Fruit fly (Drosophila melanogaster) whole organism, embryonic: ENCODE measurements around the gene fzy.

ENCODE experiments used
- Asciz ChIP-seq: fragments of 200-800 bp; sonication (Bioruptor generic); optimal IDR thresholded peaks from 2 replicates; lab custom pipeline; 2017; ENCODE audit warnings: missing biosample characterization, mild to moderate bottlenecking, missing genetic modification characterization, missing genetic modification reagents
- Atf6 ChIP-seq: fragments of 200-800 bp; sonication (Bioruptor generic); IDR thresholded peaks from 2 replicates; pipeline ENCODE4 v1.3.6; 2022; ENCODE audit warnings: missing biosample characterization, missing genetic modification characterization
- Bgb ChIP-seq: fragments of 200-800 bp; sonication (Bioruptor generic); IDR thresholded peaks from 2 replicates; pipeline ENCODE4 v1.3.6; 2022; ENCODE audit warnings: missing biosample characterization, missing genetic modification characterization; ENCODE audit not compliant: partially characterized antibody
- CG10366 ChIP-seq: fragments of 200-800 bp; sonication (Bioruptor generic); IDR thresholded peaks from 2 replicates; pipeline ENCODE4 v1.3.6; 2022; ENCODE audit warnings: missing biosample characterization, missing genetic modification characterization
- CG10959 ChIP-seq: fragments of 200-800 bp; sonication (Bioruptor generic); IDR thresholded peaks from 2 replicates; pipeline ENCODE4 v1.3.6; 2022; ENCODE audit warnings: missing biosample characterization, missing genetic modification characterization
- CG11560 ChIP-seq: fragments of 200-800 bp; sonication (Bioruptor generic); IDR thresholded peaks from 3 replicates; pipeline ENCODE4 v1.3.6; 2022; ENCODE audit warnings: missing biosample characterization, missing genetic modification characterization
- CG13624 ChIP-seq: fragments of 200-800 bp; sonication (Bioruptor generic); optimal IDR thresholded peaks from 2 replicates; lab custom pipeline; 2016; ENCODE audit warnings: missing biosample characterization, missing genetic modification characterization
- CG15011 ChIP-seq: fragments of 200-800 bp; sonication (Bioruptor generic); optimal IDR thresholded peaks from 3 replicates; lab custom pipeline; 2018; ENCODE audit warnings: missing biosample characterization, mild to moderate bottlenecking, missing genetic modification characterization
- CG16779 ChIP-seq: fragments of 200-800 bp; sonication (Bioruptor generic); IDR thresholded peaks from 2 replicates; pipeline ENCODE4 v1.3.6; 2022; ENCODE audit warnings: missing biosample characterization, missing genetic modification characterization
- CG16863 ChIP-seq: fragments of 200-800 bp; sonication (Bioruptor generic); optimal IDR thresholded peaks from 3 replicates; lab custom pipeline; 2016; ENCODE audit warnings: missing biosample characterization, missing genetic modification characterization
- CG32532 ChIP-seq: fragments of 200-800 bp; sonication (Bioruptor generic); IDR thresholded peaks from 2 replicates; pipeline ENCODE4 v1.3.6; 2022; ENCODE audit warnings: missing biosample characterization, missing genetic modification characterization
- CG3407 ChIP-seq: fragments of 200-800 bp; sonication (Bioruptor generic); optimal IDR thresholded peaks from 2 replicates; lab custom pipeline; 2018; ENCODE audit warnings: missing biosample characterization, mild to moderate bottlenecking, missing genetic modification characterization
- CG34224 ChIP-seq: fragments of 200-800 bp; sonication (Bioruptor generic); IDR thresholded peaks from 3 replicates; pipeline ENCODE4 v1.3.6; 2022; ENCODE audit warnings: missing biosample characterization, missing genetic modification characterization; ENCODE audit not compliant: partially characterized antibody
- CG43689 ChIP-seq: fragments of 200-800 bp; sonication (Bioruptor generic); IDR thresholded peaks from 2 replicates; pipeline ENCODE4 v1.3.6; 2022; ENCODE audit warnings: missing biosample characterization, missing genetic modification characterization
- CG4424 ChIP-seq: fragments of 200-800 bp; sonication (Bioruptor generic); optimal IDR thresholded peaks from 3 replicates; lab custom pipeline; 2016; ENCODE audit warnings: missing biosample characterization, missing genetic modification characterization
- CG4617 ChIP-seq: fragments of 200-800 bp; sonication (Bioruptor generic); optimal IDR thresholded peaks from 3 replicates; lab custom pipeline; 2016; ENCODE audit warnings: missing biosample characterization, missing genetic modification characterization, borderline replicate concordance
- CG6654 ChIP-seq: fragments of 200-800 bp; sonication (Bioruptor generic); optimal IDR thresholded peaks from 2 replicates; lab custom pipeline; 2017; ENCODE audit warnings: missing biosample characterization, mild to moderate bottlenecking, missing genetic modification characterization
- CG6791 ChIP-seq: fragments of 200-800 bp; sonication (Bioruptor generic); IDR thresholded peaks from 3 replicates; pipeline ENCODE4 v1.3.6; 2022; ENCODE audit warnings: missing biosample characterization, missing genetic modification characterization; ENCODE audit not compliant: partially characterized antibody
- CG7987 ChIP-seq: fragments of 200-800 bp; sonication (Bioruptor generic); optimal IDR thresholded peaks from 2 replicates; lab custom pipeline; 2018; ENCODE audit warnings: missing biosample characterization, mild to moderate bottlenecking, missing genetic modification characterization, moderate library complexity
- Dfd ChIP-seq, 2 experiments: fragments of >200 bp; optimal IDR thresholded peaks; 2 replicates each; lab custom pipeline; 2017; ENCODE audit warnings: missing biosample characterization in 2 of 2, missing genetic modification characterization in 2 of 2
- HmgZ ChIP-seq: fragments of 200-800 bp; sonication (Bioruptor generic); optimal IDR thresholded peaks from 2 replicates; lab custom pipeline; 2018; ENCODE audit warnings: missing biosample characterization, mild to moderate bottlenecking, missing genetic modification characterization
- NK7.1 ChIP-seq: fragments of 200-800 bp; sonication (Bioruptor generic); optimal IDR thresholded peaks from 3 replicates; lab custom pipeline; 2016; ENCODE audit warnings: missing biosample characterization, missing genetic modification characterization
- Ptx1 ChIP-seq: fragments of 200-800 bp; sonication (Bioruptor generic); IDR thresholded peaks from 2 replicates; pipeline ENCODE4 v1.3.6; 2022; ENCODE audit warnings: missing biosample characterization, missing genetic modification characterization
- Usf ChIP-seq: fragments of 200-800 bp; sonication (Bioruptor generic); optimal IDR thresholded peaks from 2 replicates; lab custom pipeline; 2017; ENCODE audit warnings: missing genotype, missing biosample characterization, missing genetic modification characterization
- ash1 ChIP-seq: fragments of 200-800 bp; sonication (Bioruptor generic); optimal IDR thresholded peaks from 2 replicates; lab custom pipeline; 2018; ENCODE audit warnings: missing biosample characterization, mild to moderate bottlenecking, missing genetic modification characterization
- az2 ChIP-seq: fragments of 200-800 bp; sonication (Bioruptor generic); optimal IDR thresholded peaks from 3 replicates; lab custom pipeline; 2016; ENCODE audit warnings: missing biosample characterization, missing genetic modification characterization
- bbx ChIP-seq: fragments of 200-800 bp; sonication (Bioruptor generic); IDR thresholded peaks from 2 replicates; pipeline ENCODE4 v1.3.6; 2022; ENCODE audit warnings: missing biosample characterization, missing genetic modification characterization; ENCODE audit not compliant: partially characterized antibody
- dan ChIP-seq: fragments of 200-800 bp; sonication (Bioruptor generic); IDR thresholded peaks from 2 replicates; pipeline ENCODE4 v1.3.6; 2022; ENCODE audit warnings: missing biosample characterization, missing genetic modification characterization
- dimm ChIP-seq: fragments of 200-800 bp; sonication (Bioruptor generic); IDR thresholded peaks from 2 replicates; pipeline ENCODE4 v1.3.6; 2022; ENCODE audit warnings: missing biosample characterization, missing genetic modification characterization
- gcm ChIP-seq: fragments of 200-800 bp; sonication (Bioruptor generic); optimal IDR thresholded peaks from 2 replicates; lab custom pipeline; 2019; ENCODE audit warnings: missing biosample characterization, mild to moderate bottlenecking, missing genetic modification characterization, moderate library complexity
- gt ChIP-seq: fragments of 200-800 bp; sonication (Bioruptor generic); IDR thresholded peaks from 2 replicates; pipeline ENCODE4 v1.3.6; 2022; ENCODE audit warnings: missing biosample characterization, missing genetic modification characterization
- h ChIP-seq: fragments of >200 bp; optimal IDR thresholded peaks from 2 replicates; lab custom pipeline; 2017
- hth ChIP-seq: fragments of >200 bp; optimal IDR thresholded peaks from 2 replicates; lab custom pipeline; 2017; ENCODE audit warnings: inconsistent platforms
- kay ChIP-seq: fragments of 200-800 bp; sonication (Bioruptor generic); optimal IDR thresholded peaks from 2 replicates; lab custom pipeline; 2016; ENCODE audit warnings: missing biosample characterization, missing genetic modification characterization
- klu ChIP-seq: fragments of 200-800 bp; sonication (Bioruptor generic); IDR thresholded peaks from 2 replicates; pipeline ENCODE4 v1.3.6; 2022; ENCODE audit warnings: missing biosample characterization, missing genetic modification characterization
- lab ChIP-seq: fragments of 200-800 bp; sonication (Bioruptor generic); optimal IDR thresholded peaks from 3 replicates; lab custom pipeline; 2017; ENCODE audit warnings: missing biosample characterization, missing genetic modification characterization, mild to moderate bottlenecking, moderate library complexity, missing genetic modification reagents
- lov ChIP-seq, 2 experiments: fragments of 200-800 bp in 1 of 2; fragments of >200 bp in 1 of 2; sonication (Bioruptor generic) in 1 of 2; IDR thresholded peaks in 1 of 2; optimal IDR thresholded peaks in 1 of 2; 2 replicates in 1 of 2; 3 replicates in 1 of 2; pipeline versions ENCODE4 v1.3.6 to Lab custom; 2017 to 2022; ENCODE audit warnings: missing biosample characterization in 1 of 2, missing genetic modification characterization in 1 of 2
- mirr ChIP-seq: fragments of 200-800 bp; sonication (Bioruptor generic); optimal IDR thresholded peaks from 3 replicates; lab custom pipeline; 2018; ENCODE audit warnings: missing biosample characterization, mild to moderate bottlenecking, missing genetic modification characterization
- nmo ChIP-seq: fragments of 200-800 bp; sonication (Bioruptor generic); optimal IDR thresholded peaks from 2 replicates; lab custom pipeline; 2018; ENCODE audit warnings: missing biosample characterization, mild to moderate bottlenecking, missing genetic modification characterization, moderate library complexity
- oc ChIP-seq: fragments of 200-800 bp; sonication (Bioruptor generic); optimal IDR thresholded peaks from 2 replicates; lab custom pipeline; 2018; ENCODE audit warnings: missing biosample characterization, mild to moderate bottlenecking, missing genetic modification characterization, moderate library complexity
- org-1 ChIP-seq: fragments of 200-800 bp; sonication (Bioruptor generic); optimal IDR thresholded peaks from 2 replicates; lab custom pipeline; 2017; ENCODE audit warnings: missing biosample characterization, missing genetic modification characterization
- peb ChIP-seq: fragments of 200-800 bp; sonication (Bioruptor generic); IDR thresholded peaks from 2 replicates; pipeline ENCODE4 v1.3.6; 2022; ENCODE audit warnings: missing biosample characterization, missing genetic modification characterization
- psq ChIP-seq: fragments of 200-800 bp; sonication (Bioruptor generic); optimal IDR thresholded peaks from 2 replicates; lab custom pipeline; 2017; ENCODE audit warnings: missing biosample characterization, missing genetic modification characterization
- rib ChIP-seq: fragments of 200-800 bp; sonication (Bioruptor generic); IDR thresholded peaks from 2 replicates; pipeline ENCODE4 v1.3.6; 2022; ENCODE audit warnings: missing biosample characterization, missing genetic modification characterization
- sd ChIP-seq: fragments of 200-800 bp; sonication (Bioruptor generic); optimal IDR thresholded peaks from 3 replicates; lab custom pipeline; 2018; ENCODE audit warnings: missing biosample characterization, mild to moderate bottlenecking, missing genetic modification characterization, moderate library complexity
- seq ChIP-seq: fragments of 200-800 bp; sonication (Bioruptor generic); IDR thresholded peaks from 2 replicates; pipeline ENCODE4 v1.3.6; 2022; ENCODE audit warnings: missing biosample characterization, missing genetic modification characterization
- tgo ChIP-seq: fragments of 200-800 bp; sonication (Bioruptor generic); IDR thresholded peaks from 3 replicates; pipeline ENCODE4 v1.3.6; 2022; ENCODE audit warnings: missing biosample characterization, missing genetic modification characterization
- unpg ChIP-seq: fragments of 200-800 bp; sonication (Bioruptor generic); optimal IDR thresholded peaks from 3 replicates; lab custom pipeline; 2018; ENCODE audit warnings: missing biosample characterization, mild to moderate bottlenecking, missing genetic modification characterization, moderate library complexity
- zf30C ChIP-seq: fragments of 200-800 bp; sonication (Bioruptor generic); optimal IDR thresholded peaks from 3 replicates; lab custom pipeline; 2018; ENCODE audit warnings: missing biosample characterization, mild to moderate bottlenecking, missing genetic modification characterization

fzy gene

dm6 chr2L:16352585-16353580, 42.1 kb downstream of the fzy start, which contains the start of the genes Hyls1, chif and CG4455 (continued):
- peak; percentile 80 for TF ChIP-seq CG34224 (GFP tag; lab: Robert Waterston, UW)
- no peak for TF ChIP-seq Dfd (GFP tag; optimal IDR thresholded peaks at IDR 0.05; lab: Kevin White, UChicago)
- TF ChIP-seq az2 (GFP tag; lab: Kevin White, UChicago) = peak; percentile 11
- peak; percentile 29 for TF ChIP-seq HmgZ (tag; lab: Kevin White, UChicago)
- TF ChIP-seq sd (tag; lab: Kevin White, UChicago) = no peak
- no peak for TF ChIP-seq h
- no peak for TF ChIP-seq CG7987 (GFP tag; lab: Kevin White, UChicago)
- TF ChIP-seq gt (GFP tag; lab: Robert Waterston, UW) = no peak
- TF ChIP-seq org-1 (GFP tag; lab: Kevin White, UChicago) = no peak
- TF ChIP-seq Bgb (GFP tag; lab: Robert Waterston, UW) = peak; percentile 85
- peak; percentile 12 for TF ChIP-seq CG15011 (GFP tag; lab: Kevin White, UChicago)
- peak; percentile 82 for TF ChIP-seq CG6791 (GFP tag; lab: Robert Waterston, UW)
- TF ChIP-seq bbx (GFP tag; lab: Robert Waterston, UW) = peak; percentile 78
- TF ChIP-seq CG11560 (tag; lab: Robert Waterston, UW) = no peak
- TF ChIP-seq CG32532 = peak; percentile 26; the same call in 1 of the 2 replicates
- TF ChIP-seq CG10366 (GFP tag; lab: Robert Waterston, UW) = no peak
- TF ChIP-seq hth (lab: Kevin White, UChicago) = no peak
- no peak for TF ChIP-seq kay (GFP tag; lab: Kevin White, UChicago)
- no peak for TF ChIP-seq rib (GFP tag; lab: Robert Waterston, UW)
- TF ChIP-seq seq = no peak
- no peak for TF ChIP-seq klu (GFP tag; lab: Robert Waterston, UW)
- no peak for TF ChIP-seq lov (optimal IDR thresholded peaks at IDR 0.05; lab: Kevin White, UChicago)
- TF ChIP-seq lov (GFP tag; IDR thresholded peaks at IDR 0.05; lab: Robert Waterston, UW) = no peak
- TF ChIP-seq CG6654 = no peak
- TF ChIP-seq zf30C (GFP tag; lab: Kevin White, UChicago) = no peak
- TF ChIP-seq CG13624 (GFP tag; lab: Kevin White, UChicago) = peak; percentile 33
- peak; percentile 20; the same call in 1 of the 2 replicates for TF ChIP-seq Ptx1 (GFP tag; lab: Robert Waterston, UW)
- peak; percentile 39 for TF ChIP-seq psq (GFP tag; lab: Kevin White, UChicago)
- TF ChIP-seq peb = no peak
- no peak for TF ChIP-seq ash1 (GFP tag; lab: Kevin White, UChicago)
- TF ChIP-seq unpg = no peak
- no peak for TF ChIP-seq Usf (GFP tag; lab: Kevin White, UChicago)
- no peak for TF ChIP-seq CG43689 (GFP tag; lab: Robert Waterston, UW)
- no peak for TF ChIP-seq Atf6 (GFP tag; lab: Robert Waterston, UW)
- no peak for TF ChIP-seq dan (GFP tag; lab: Robert Waterston, UW)
- TF ChIP-seq Asciz (GFP tag; lab: Kevin White, UChicago) = peak; percentile 32
- TF ChIP-seq CG16779 = no peak
- TF ChIP-seq lab (GFP tag; lab: Kevin White, UChicago) = peak; percentile 29
- TF ChIP-seq CG4617 (GFP tag; lab: Kevin White, UChicago) = peak; percentile 24
- no peak for TF ChIP-seq mirr (GFP tag; lab: Kevin White, UChicago)
- TF ChIP-seq tgo = 0 out of 3 replicates have a peak, but pooled peaks have one; percentile 16
- peak; percentile 15 for TF ChIP-seq CG4424 (GFP tag; lab: Kevin White, UChicago)
- TF ChIP-seq CG10959 = no peak
- no peak for TF ChIP-seq dimm (GFP tag; lab: Robert Waterston, UW)
- no peak for TF ChIP-seq NK7.1 (GFP tag; lab: Kevin White, UChicago)
- peak; percentile 5 for TF ChIP-seq CG3407 (GFP tag; lab: Kevin White, UChicago)
- peak; percentile 72 for TF ChIP-seq nmo
- TF ChIP-seq CG16863 = no peak
- peak; percentile 63 for TF ChIP-seq oc (tag; lab: Kevin White, UChicago)
- TF ChIP-seq gcm (GFP tag; lab: Kevin White, UChicago) = no peak
